Fruit fly (Drosophila melanogaster) whole organism, wandering third instar larva: ENCODE data around the gene AkhR.
A peak's percentile ranks its signal among the peaks of the same experiment; 100 is the strongest.

Experiments
- Abd-B ChIP-seq: fragments of >200 bp; optimal IDR thresholded peaks from 2 replicates; lab custom pipeline; 2017; ENCODE audit warnings: missing biosample characterization, missing genetic modification characterization
- CG32264 ChIP-seq: fragments of 200-800 bp; sonication (Bioruptor generic); optimal IDR thresholded peaks from 2 replicates; lab custom pipeline; 2016; ENCODE audit warnings: missing biosample characterization, missing genetic modification characterization
- CG9705 ChIP-seq: fragments of 200-800 bp; sonication (Bioruptor generic); optimal IDR thresholded peaks from 2 replicates; lab custom pipeline; 2018; ENCODE audit warnings: missing biosample characterization, mild to moderate bottlenecking, missing genetic modification characterization
- CrebA ChIP-seq: fragments of 200-800 bp; sonication (Bioruptor generic); optimal IDR thresholded peaks from 2 replicates; lab custom pipeline; 2016; ENCODE audit warnings: missing biosample characterization, mild to moderate bottlenecking, missing genetic modification characterization, borderline replicate concordance
- Dfd ChIP-seq: fragments of >200 bp; optimal IDR thresholded peaks from 2 replicates; lab custom pipeline; 2017; ENCODE audit warnings: missing biosample characterization, missing genetic modification characterization
- Dif ChIP-seq: fragments of 200-275, 200-300 bp; sonication (Bioruptor generic); optimal IDR thresholded peaks from 2 replicates; lab custom pipeline; 2018; ENCODE audit warnings: missing biosample characterization, missing genetic modification characterization; ENCODE audit not compliant: partially characterized antibody
- Hnf4 ChIP-seq: fragments of 200-800 bp; sonication (Bioruptor generic); optimal IDR thresholded peaks from 2 replicates; lab custom pipeline; 2016; ENCODE audit warnings: missing biosample characterization, mild to moderate bottlenecking, missing genetic modification characterization
- Hr83 ChIP-seq: fragments of 200-300 bp; sonication (Bioruptor generic); optimal IDR thresholded peaks from 2 replicates; lab custom pipeline; 2016; ENCODE audit warnings: missing biosample characterization, mild to moderate bottlenecking, missing genetic modification characterization, moderate library complexity; ENCODE audit not compliant: poor library complexity, severe bottlenecking
- Jra ChIP-seq: sonication (Bioruptor generic); optimal IDR thresholded peaks from 2 replicates; lab custom pipeline; 2016; ENCODE audit warnings: missing biosample characterization, missing genetic modification characterization
- Mio ChIP-seq: sonication (Bioruptor generic); optimal IDR thresholded peaks from 2 replicates; lab custom pipeline; 2016; ENCODE audit warnings: missing biosample characterization, missing genetic modification characterization
- N ChIP-seq: fragments of >200 bp; optimal IDR thresholded peaks from 2 replicates; lab custom pipeline; 2018; ENCODE audit warnings: missing biosample characterization, missing external identifiers, missing genetic modification characterization
- OdsH ChIP-seq: fragments of 200-800 bp; sonication (Bioruptor generic); optimal IDR thresholded peaks from 2 replicates; lab custom pipeline; 2016; ENCODE audit warnings: missing biosample characterization, mild to moderate bottlenecking, missing genetic modification characterization
- Sp1 ChIP-seq: fragments of 200-800 bp; sonication (Bioruptor generic); optimal IDR thresholded peaks from 3 replicates; lab custom pipeline; 2019; ENCODE audit warnings: missing biosample characterization, mild to moderate bottlenecking, missing genetic modification characterization, moderate library complexity
- Vsx2 ChIP-seq: fragments of 200-300, 225-300 bp; sonication (Bioruptor generic); optimal IDR thresholded peaks from 2 replicates; lab custom pipeline; 2018; ENCODE audit warnings: missing biosample characterization, missing genetic modification characterization; ENCODE audit not compliant: partially characterized antibody
- br ChIP-seq: fragments of 200-800 bp; sonication (Bioruptor generic); optimal IDR thresholded peaks from 2 replicates; lab custom pipeline; 2016; ENCODE audit warnings: missing biosample characterization, missing genetic modification characterization
- brk ChIP-seq: fragments of 200-800 bp; sonication (Bioruptor generic); optimal IDR thresholded peaks from 2 replicates; lab custom pipeline; 2016; ENCODE audit warnings: missing biosample characterization, mild to moderate bottlenecking, missing genetic modification characterization
- dsf ChIP-seq: sonication (Bioruptor generic); optimal IDR thresholded peaks from 2 replicates; lab custom pipeline; 2016; ENCODE audit warnings: missing biosample characterization, missing genetic modification characterization, borderline replicate concordance
- foxo ChIP-seq, 2 experiments: fragments of 200-800 bp; sonication (Bioruptor generic); optimal IDR thresholded peaks; 2 replicates in 1 of 2; 3 replicates in 1 of 2; lab custom pipeline; 2016 to 2017; ENCODE audit warnings: missing biosample characterization in 2 of 2, missing genetic modification characterization in 2 of 2
- fru ChIP-seq: fragments of 200-800 bp; sonication (Bioruptor generic); optimal IDR thresholded peaks from 3 replicates; lab custom pipeline; 2016; ENCODE audit warnings: missing biosample characterization, mild to moderate bottlenecking, missing genetic modification characterization
- h ChIP-seq: fragments of 200-800 bp; sonication (Bioruptor generic); optimal IDR thresholded peaks from 3 replicates; lab custom pipeline; 2016; ENCODE audit warnings: missing biosample characterization, mild to moderate bottlenecking, missing genetic modification characterization
- jim ChIP-seq: fragments of 175-275, 200-325 bp; sonication (Bioruptor generic); optimal IDR thresholded peaks from 2 replicates; lab custom pipeline; 2016; ENCODE audit warnings: missing biosample characterization, mild to moderate bottlenecking, missing genetic modification characterization
- lola ChIP-seq: fragments of >200 bp; optimal IDR thresholded peaks from 2 replicates; lab custom pipeline; 2017; ENCODE audit warnings: missing biosample characterization, missing genetic modification characterization
- pan ChIP-seq: fragments of >200 bp; optimal IDR thresholded peaks from 2 replicates; lab custom pipeline; 2017
- rgr ChIP-seq: fragments of 200-800 bp; sonication (Bioruptor generic); optimal IDR thresholded peaks from 3 replicates; lab custom pipeline; 2016; ENCODE audit warnings: missing biosample characterization, mild to moderate bottlenecking, missing genetic modification characterization
- sage ChIP-seq: fragments of 200-800 bp; sonication (Bioruptor generic); optimal IDR thresholded peaks from 2 replicates; lab custom pipeline; 2016; ENCODE audit warnings: missing biosample characterization, mild to moderate bottlenecking, missing genetic modification characterization
- tai ChIP-seq: sonication (Bioruptor generic); optimal IDR thresholded peaks from 2 replicates; lab custom pipeline; 2016; ENCODE audit warnings: missing biosample characterization, missing genetic modification characterization
- woc ChIP-seq: sonication (Bioruptor generic); optimal IDR thresholded peaks from 2 replicates; lab custom pipeline; 2016; ENCODE audit warnings: missing biosample characterization, mild to moderate bottlenecking, missing genetic modification characterization

AkhR gene

DNA sequence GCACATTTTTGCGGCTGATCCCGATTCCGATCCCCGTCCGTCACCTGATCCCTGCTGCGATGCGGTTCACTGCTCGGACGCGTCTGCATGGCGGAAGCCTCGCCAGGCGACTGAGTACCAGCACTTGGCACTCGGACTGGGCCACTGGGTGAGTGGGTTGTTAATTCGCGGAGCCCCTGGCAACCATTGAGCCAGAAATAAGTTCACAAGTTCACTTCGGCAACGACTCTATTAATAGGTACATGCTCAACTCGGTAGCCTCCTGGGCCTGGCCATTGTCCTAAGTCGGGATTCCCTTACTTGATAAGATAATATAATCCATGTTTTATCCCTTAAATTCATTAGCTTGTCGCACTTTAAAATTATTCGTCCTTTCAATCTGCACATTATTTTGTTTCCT is 24.1 kb upstream of the AkhR start, which contains the start of gene TTLL3A:
Gene TTLL3A (minus strand): TSS at position 101 of the 400 bp plus-strand sequence.
- no peak for TF ChIP-seq Jra (GFP tag; lab: Kevin White, UChicago)
- TF ChIP-seq sage (GFP tag; lab: Kevin White, UChicago), result no peak
- no peak for TF ChIP-seq N (GFP tag; lab: Kevin White, UChicago)
- no peak for TF ChIP-seq Dif (GFP tag; lab: Kevin White, UChicago)
- no peak for TF ChIP-seq lola (GFP tag; lab: Kevin White, UChicago)
- TF ChIP-seq foxo (GFP tag; optimal IDR thresholded peaks at IDR 0.05; lab: Kevin White, UChicago), result no peak
- TF ChIP-seq br (GFP tag; lab: Kevin White, UChicago), result no peak
- TF ChIP-seq Hr83 (GFP tag; lab: Kevin White, UChicago), result no peak
- TF ChIP-seq, all 38 proteins: peak for 0

DNA sequence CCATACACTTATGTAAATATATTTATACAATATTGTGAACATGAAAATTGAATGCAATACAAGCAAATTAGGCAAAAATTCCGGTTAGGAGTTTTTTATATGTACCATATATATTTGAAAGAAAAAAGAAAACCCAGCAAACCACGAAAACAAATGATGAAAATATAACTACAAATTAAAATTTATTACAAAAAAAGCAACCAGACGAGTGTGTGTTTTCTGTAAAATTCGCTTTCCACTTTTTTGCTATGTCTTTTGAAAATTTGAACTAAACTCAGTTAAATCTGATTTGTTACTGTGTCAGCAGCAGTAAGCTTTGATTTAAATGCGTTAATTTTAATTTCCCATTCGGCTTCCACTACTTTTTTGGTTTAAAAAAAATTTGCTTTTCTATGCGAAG is 16.6 kb upstream of the AkhR start, which contains the start of gene TTLL3B:
Gene TTLL3B (plus strand): TSS at position 301 of the 400 bp plus-strand sequence.
- TF ChIP-seq dsf (GFP tag; lab: Kevin White, UChicago), result no peak
- no peak for TF ChIP-seq Vsx2 (GFP tag; lab: Kevin White, UChicago)
- no peak for TF ChIP-seq CG32264 (GFP tag; lab: Kevin White, UChicago)
- TF ChIP-seq Mio, result no peak
- TF ChIP-seq Dfd (GFP tag; lab: Kevin White, UChicago), result no peak
- no peak for TF ChIP-seq CrebA (GFP tag; lab: Kevin White, UChicago)
- no peak for TF ChIP-seq Hr83 (GFP tag; lab: Kevin White, UChicago)
- TF ChIP-seq Sp1 (GFP tag; lab: Kevin White, UChicago), result no peak
- no peak for TF ChIP-seq OdsH (GFP tag; lab: Kevin White, UChicago)
- TF ChIP-seq lola (GFP tag; lab: Kevin White, UChicago), result no peak
- no peak for TF ChIP-seq pan (lab: Kevin White, UChicago)
- TF ChIP-seq br (GFP tag; lab: Kevin White, UChicago), result no peak
- no peak for TF ChIP-seq Abd-B (GFP tag; lab: Kevin White, UChicago)
- no peak for TF ChIP-seq tai (GFP tag; lab: Kevin White, UChicago)
- no peak for TF ChIP-seq Hnf4 (GFP tag; lab: Kevin White, UChicago)
- no peak for TF ChIP-seq woc (GFP tag; lab: Kevin White, UChicago)

DNA sequence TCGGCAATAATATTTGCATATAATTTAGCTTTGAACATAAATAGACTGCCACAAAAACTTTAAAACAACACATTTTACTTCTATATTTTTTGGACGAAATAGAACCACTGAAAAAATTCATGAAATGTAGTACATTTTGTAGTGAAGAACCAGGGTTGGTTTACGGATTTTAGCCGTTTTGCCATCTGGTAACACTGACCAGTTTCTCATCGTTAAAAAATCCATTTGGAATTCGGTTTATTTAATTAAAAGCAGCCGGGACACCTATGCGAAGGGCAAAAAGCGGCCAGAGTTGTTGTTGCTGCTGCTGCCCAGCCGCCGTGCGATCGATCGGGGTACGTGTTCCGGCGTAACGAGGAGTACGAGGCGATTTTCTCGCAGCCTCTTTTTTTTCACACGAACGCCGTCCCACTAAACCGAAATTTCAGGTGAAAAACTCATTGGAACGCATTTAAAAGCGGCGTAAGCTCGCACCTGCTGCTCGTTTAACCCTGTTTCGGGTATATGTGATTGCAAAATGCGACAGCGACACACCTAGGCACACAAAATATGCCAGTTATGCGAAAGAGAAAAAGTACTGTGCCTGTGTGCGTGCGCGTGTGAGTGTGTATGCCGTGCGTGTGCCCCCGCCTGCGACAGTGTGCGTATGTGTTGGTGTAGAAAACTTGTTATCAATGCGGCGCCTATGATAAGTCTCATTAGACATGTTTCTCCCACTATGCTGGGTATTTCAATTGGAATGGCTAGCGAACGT is 7.9 kb upstream of the AkhR start, which contains the start of gene Liprin-alpha:
Gene Liprin-alpha (plus strand): TSS at position 154 of the 754 bp plus-strand sequence.
- TF ChIP-seq Mio (no peak), Jra (GFP tag; lab: Kevin White, UChicago) (no peak), N (GFP tag; lab: Kevin White, UChicago) (peak; percentile 89), jim (no peak), Abd-B (GFP tag; lab: Kevin White, UChicago) (peak; percentile 25)

DNA sequence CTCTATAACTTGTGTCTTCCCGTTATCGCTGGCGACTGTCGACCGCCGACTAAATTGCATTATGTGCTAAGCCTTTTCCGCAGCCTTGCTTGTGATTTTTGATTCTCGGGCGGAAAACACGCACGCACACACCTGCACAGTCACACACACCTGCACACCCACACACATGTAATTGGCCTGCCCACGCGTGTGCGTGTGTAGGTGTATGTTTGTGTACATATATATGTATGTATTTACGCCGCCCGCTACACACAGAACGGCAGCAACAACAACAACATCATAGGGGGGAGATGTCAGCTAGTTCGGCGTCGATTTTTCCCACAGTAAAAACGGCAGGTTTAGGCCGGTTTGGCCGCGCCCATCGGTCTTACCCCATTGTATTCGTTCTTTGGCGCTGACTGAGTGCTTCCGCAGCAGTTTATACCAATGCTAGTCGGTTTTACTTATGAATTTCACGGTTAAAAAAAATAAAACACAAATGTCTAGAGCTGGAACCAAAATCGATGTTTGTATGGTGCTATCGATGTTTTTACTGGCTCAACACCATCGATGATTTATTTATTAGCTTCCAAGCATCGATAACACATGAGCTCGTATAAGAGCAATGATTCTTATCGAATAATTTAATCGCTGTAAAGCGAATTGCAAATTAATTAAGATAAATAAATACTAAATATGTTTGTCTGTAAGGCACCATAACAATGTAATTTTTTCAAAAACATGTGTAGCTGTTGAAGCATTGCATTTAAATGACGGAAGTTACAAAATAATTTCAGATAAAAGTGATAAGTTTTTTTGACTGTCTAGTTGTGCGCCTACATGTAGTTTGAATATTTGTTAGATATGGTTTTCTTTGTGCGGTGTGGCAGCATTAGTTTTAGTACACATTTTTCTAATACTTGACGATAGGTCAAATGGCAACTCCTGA is 7.1 kb upstream of the AkhR start, which contains the start of gene homer:
Gene homer (minus strand): TSS at position 538 of the 928 bp plus-strand sequence.
- TF ChIP-seq h (peak; percentile 44), br (GFP tag; lab: Kevin White, UChicago) (peak; percentile 13), CG9705 (GFP tag; lab: Kevin White, UChicago) (no peak), dsf (GFP tag; lab: Kevin White, UChicago) (peak; percentile 0), sage (GFP tag; lab: Kevin White, UChicago) (peak; percentile 39), N (GFP tag; lab: Kevin White, UChicago) (no peak), jim (no peak), brk (GFP tag; lab: Kevin White, UChicago) (no peak), CG32264 (GFP tag; lab: Kevin White, UChicago) (no peak), fru (GFP tag; lab: Kevin White, UChicago) (peak; percentile 14), rgr (GFP tag; lab: Kevin White, UChicago) (peak; percentile 41), Vsx2 (GFP tag; lab: Kevin White, UChicago) (peak; percentile 82), Hr83 (GFP tag; lab: Kevin White, UChicago) (peak; percentile 48)
